Worm (Caenorhabditis elegans): ENCODE measurements around the gene C40A11.4.
A peak's percentile ranks its signal among the peaks of the same experiment; 100 is the strongest.

Gene C40A11.4

DNA sequence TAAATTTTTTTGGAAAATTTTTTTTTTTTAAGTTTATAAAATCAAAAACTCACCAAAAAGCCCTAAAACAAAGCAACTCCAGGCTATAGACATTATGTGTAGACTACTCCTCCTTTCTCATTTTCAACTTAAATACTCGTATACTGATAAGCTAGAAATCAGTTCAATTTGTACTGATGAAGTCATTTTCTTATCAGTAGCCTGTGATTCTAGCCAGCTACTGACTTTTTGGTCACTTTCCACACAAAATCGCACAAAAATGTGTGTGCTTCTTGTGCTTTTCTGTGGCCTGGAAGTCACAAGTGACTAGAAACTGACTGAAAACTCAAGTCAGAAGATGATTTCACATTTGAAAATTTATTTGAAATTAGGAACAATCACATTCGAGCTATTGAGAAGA is 49.1 kb downstream of the C40A11.4 start, which contains the start of gene gba-2:
TSS of gene gba-2 (minus strand) at position 106 of the 400 bp plus-strand sequence.
- TF ChIP-seq sem-2 (GFP tag; optimal IDR thresholded peaks at IDR 0.05) = no peak
- TF ChIP-seq lin-13 (tag; optimal IDR thresholded peaks at IDR 0.05) = no peak

DNA sequence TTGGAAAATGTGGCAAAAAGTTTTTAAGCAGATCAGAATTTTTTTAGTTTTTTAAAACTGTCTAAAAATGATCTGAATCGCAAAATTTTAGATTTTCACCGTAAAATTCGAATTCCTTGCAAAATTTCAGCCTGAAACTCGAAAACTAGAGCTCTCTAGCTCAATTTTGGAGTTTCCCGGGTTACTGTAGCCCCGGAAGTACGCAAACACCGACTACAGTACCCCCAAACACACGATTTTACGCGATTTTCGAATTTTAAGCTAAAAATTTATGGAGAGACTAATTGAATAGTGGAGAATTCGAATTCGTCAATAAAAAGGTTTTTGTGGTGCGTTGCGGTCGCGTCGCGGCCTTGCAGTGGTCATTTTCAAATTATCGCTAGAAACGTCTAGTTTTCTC is 49.5 kb downstream of the C40A11.4 start:
- TF ChIP-seq ztf-11 (tag; optimal IDR thresholded peaks at IDR 0.05) (no peak), tbx-8 (GFP tag; optimal IDR thresholded peaks at IDR 0.05) (no peak), nhr-28 (tag; optimal IDR thresholded peaks at IDR 0.05) (no peak), M03D4.4 (tag; optimal IDR thresholded peaks at IDR 0.05) (no peak), mls-2 (tag; optimal IDR thresholded peaks at IDR 0.05) (no peak), cnd-1 (tag; optimal IDR thresholded peaks at IDR 0.05) (no peak), nhr-237 (tag; optimal IDR thresholded peaks at IDR 0.05) (no peak), lsy-2 (tag; optimal IDR thresholded peaks at IDR 0.05) (peak; percentile 64)
